Worm (Caenorhabditis elegans): ENCODE measurements around the gene hpo-34.
A peak's percentile ranks its signal among the peaks of the same experiment; 100 is the strongest.

The hpo-34 gene

ce11 chrX:11482134-11482533 lies 36.7 kb downstream of the hpo-34 start:
- TF ChIP-seq mdt-29 (GFP tag; IDR thresholded peaks at IDR 0.05) (no peak), lin-38 (GFP tag; IDR thresholded peaks at IDR 0.05) (no peak), F10B5.3 (tag; optimal IDR thresholded peaks at IDR 0.05) (no peak), cey-2 (tag; optimal IDR thresholded peaks at IDR 0.05; ENCODE audit: borderline replicate concordance, insufficient read depth) (no peak), nhr-42 (GFP tag; IDR thresholded peaks at IDR 0.05) (0 out of 2 replicates have a peak, but pooled peaks have one; percentile 10), arid-1 (GFP tag; conservative IDR thresholded peaks at IDR 0.05) (no peak), hmg-1.1 (GFP tag; IDR thresholded peaks at IDR 0.05) (peak; percentile 34; the same call in 1 of the 2 replicates), nhr-102 (tag; optimal IDR thresholded peaks at IDR 0.05) (no peak), ama-1 (optimal IDR thresholded peaks at IDR 0.05) (no peak), daf-16 (GFP tag; optimal IDR thresholded peaks at IDR 0.05) (no peak), daf-16 (tag; optimal IDR thresholded peaks at IDR 0.05) (no peak), mep-1 (tag; optimal IDR thresholded peaks at IDR 0.05) (no peak), ztf-7 (tag; optimal IDR thresholded peaks at IDR 0.05) (no peak), tra-1 (GFP tag; IDR thresholded peaks at IDR 0.05) (no peak), R02D3.7 (tag; optimal IDR thresholded peaks at IDR 0.05) (no peak), zip-11 (GFP tag; IDR thresholded peaks at IDR 0.05) (no peak), Y5F2A.4 (GFP tag; optimal IDR thresholded peaks at IDR 0.05) (no peak), madf-9 (GFP tag; conservative IDR thresholded peaks at IDR 0.05) (no peak), dmd-9 (GFP tag; IDR thresholded peaks at IDR 0.05) (no peak), mdl-1 (tag; optimal IDR thresholded peaks at IDR 0.05) (peak in 1 of 2 experiments; percentile 46), nhr-48 (tag; optimal IDR thresholded peaks at IDR 0.05) (no peak), spr-1 (tag; optimal IDR thresholded peaks at IDR 0.05) (no peak), lin-39 (tag; optimal IDR thresholded peaks at IDR 0.05) (no peak), mxl-2 (GFP tag; conservative IDR thresholded peaks at IDR 0.05) (no peak), snpc-1.2 (GFP tag; IDR thresholded peaks at IDR 0.05) (no peak), ceh-20 (GFP tag; IDR thresholded peaks at IDR 0.05) (0 out of 2 replicates have a peak, but pooled peaks have one; percentile 45), jun-1 (tag; optimal IDR thresholded peaks at IDR 0.05) (no peak), fos-1 (tag; optimal IDR thresholded peaks at IDR 0.05) (no peak), Y48G9A.11 (GFP tag; IDR thresholded peaks at IDR 0.05) (no peak), nhr-28 (tag; optimal IDR thresholded peaks at IDR 0.05) (no peak), lir-3 (tag; optimal IDR thresholded peaks at IDR 0.05) (no peak), nhr-41 (GFP tag; IDR thresholded peaks at IDR 0.05) (no peak), dpl-1 (GFP tag; optimal IDR thresholded peaks at IDR 0.05) (no peak), lim-7 (GFP tag; IDR thresholded peaks at IDR 0.05) (no peak), php-3 (GFP tag; IDR thresholded peaks at IDR 0.05) (0 out of 2 replicates have a peak, but pooled peaks have one; percentile 19), ceh-28 (tag; optimal IDR thresholded peaks at IDR 0.05) (no peak), lin-15B (tag; optimal IDR thresholded peaks at IDR 0.05) (no peak), mes-2 (tag; optimal IDR thresholded peaks at IDR 0.05; ENCODE audit: poor library complexity, severe bottlenecking) (no peak), tag-97 (GFP tag; IDR thresholded peaks at IDR 0.05) (no peak), daf-19 (GFP tag; conservative IDR thresholded peaks at IDR 0.05) (no peak), attf-4 (tag; optimal IDR thresholded peaks at IDR 0.05) (no peak), egl-27 (tag; optimal IDR thresholded peaks at IDR 0.05) (no peak), mxl-3 (GFP tag; optimal IDR thresholded peaks at IDR 0.05) (peak; percentile 15), nhr-6 (tag; optimal IDR thresholded peaks at IDR 0.05) (no peak), zfp-2 (tag; optimal IDR thresholded peaks at IDR 0.05) (no peak), ztf-11 (tag; optimal IDR thresholded peaks at IDR 0.05) (no peak), Y105C5A.15 (GFP tag; IDR thresholded peaks at IDR 0.05) (no peak), hif-1 (tag; optimal IDR thresholded peaks at IDR 0.05) (no peak), nhr-10 (tag; optimal IDR thresholded peaks at IDR 0.05) (no peak), aly-2 (tag; optimal IDR thresholded peaks at IDR 0.05) (no peak), lin-1 (GFP tag; IDR thresholded peaks at IDR 0.05) (no peak), unc-39 (tag; optimal IDR thresholded peaks at IDR 0.05) (no peak), ctbp-1 (GFP tag; IDR thresholded peaks at IDR 0.05) (no peak)

Data from whole organism, L4 larva.